Fruit fly (Drosophila melanogaster): ENCODE measurements around the gene Toll-6.

- TF ChIP-seq Mnt (GFP tag; optimal IDR thresholded peaks at IDR 0.05) (no peak), kay (GFP tag; ENCODE audit: borderline replicate concordance) (no peak), CG5204 (GFP tag; optimal IDR thresholded peaks at IDR 0.05) (no peak), cic (GFP tag; optimal IDR thresholded peaks at IDR 0.05) (no peak)
Observed at dm6 chr3L:15366310-15366709, 29.8 kb downstream of the Toll-6 start.

All from whole organism, adult.